Worm (Caenorhabditis elegans) whole organism, L2 larva: Measurements from ENCODE around the gene par-3.

Experiments
- ama-1 ChIP-seq: fragments of 150-350 bp; optimal IDR thresholded peaks from 2 replicates; lab custom pipeline; 2018; ENCODE audit warnings: inconsistent platforms
- ceh-82 ChIP-seq: fragments of 150-350 bp; optimal IDR thresholded peaks from 2 replicates; lab custom pipeline; 2014; ENCODE audit warnings: missing biosample characterization, missing genetic modification characterization
- elt-3 ChIP-seq: sonication (generic microtip); optimal IDR thresholded peaks from 2 replicates; lab custom pipeline; 2017; ENCODE audit warnings: missing biosample characterization, missing genetic modification characterization
- lin-11 ChIP-seq: fragments of 150-350 bp; sonication (generic microtip); optimal IDR thresholded peaks from 2 replicates; lab custom pipeline; 2014; ENCODE audit warnings: missing biosample characterization, missing genetic modification characterization, inconsistent platforms, mixed read lengths
- lsy-2 ChIP-seq, 2 experiments: fragments of 150-350 bp in 1 of 2; sonication (generic microtip) in 1 of 2; optimal IDR thresholded peaks; 2 replicates each; lab custom pipeline; 2014 to 2017; ENCODE audit warnings: missing biosample characterization in 2 of 2, missing genetic modification characterization in 2 of 2
- nhr-12 ChIP-seq: fragments of 150-350 bp; optimal IDR thresholded peaks from 2 replicates; lab custom pipeline; 2014; ENCODE audit warnings: missing biosample characterization, missing genetic modification characterization
- nhr-25 ChIP-seq: fragments of 150-350 bp; sonication (generic microtip); optimal IDR thresholded peaks from 3 replicates; lab custom pipeline; 2014; ENCODE audit warnings: missing biosample characterization, missing genetic modification characterization
- snpc-4 ChIP-seq: fragments of 150-350 bp; optimal IDR thresholded peaks from 2 replicates; lab custom pipeline; 2014; ENCODE audit warnings: missing biosample characterization, missing genetic modification characterization
- unc-62 ChIP-seq: fragments of 150-350 bp; optimal IDR thresholded peaks from 2 replicates; lab custom pipeline; 2014; ENCODE audit warnings: missing biosample characterization, missing genetic modification reagents, missing genetic modification characterization
- ztf-1 ChIP-seq: fragments of 200-800 bp; sonication (Bioruptor generic); conservative IDR thresholded peaks from 2 replicates; pipeline ENCODE4 v1.3.6; 2022; ENCODE audit warnings: missing genetic modification characterization, missing compliant biosample characterization

- no peak for TF ChIP-seq lsy-2 (tag; optimal IDR thresholded peaks at IDR 0.05; lab: Kevin White, UChicago)
- no peak for TF ChIP-seq nhr-12 (tag; lab: Kevin White, UChicago)
- TF ChIP-seq ceh-82 (tag; lab: Kevin White, UChicago) = no peak
- TF ChIP-seq unc-62 (GFP tag; lab: Kevin White, UChicago) = no peak
- TF ChIP-seq ama-1 = no peak
- no peak for TF ChIP-seq nhr-25 (tag; lab: Kevin White, UChicago)
- no peak for TF ChIP-seq snpc-4 (tag; lab: Kevin White, UChicago)
- no peak for TF ChIP-seq lin-11
- TF ChIP-seq ztf-1 (GFP tag; lab: Robert Waterston, UW) = no peak
- TF ChIP-seq elt-3 (tag; lab: Kevin White, UChicago) = no peak
These were observed 51.0 kb downstream of the par-3 start for ce11 chrIII:5714984-5715454.
